Fruit fly (Drosophila melanogaster) whole organism, embryonic: ENCODE data around the gene CG8034.
A peak's percentile ranks its signal among the peaks of the same experiment; 100 is the strongest.

Experiments used
- BtbVII ChIP-seq: fragments of 200-800 bp; sonication (Bioruptor generic); optimal IDR thresholded peaks from 3 replicates; lab custom pipeline; 2017; ENCODE audit warnings: missing biosample characterization, mild to moderate bottlenecking, missing genetic modification characterization
- CG10366 ChIP-seq: fragments of 200-800 bp; sonication (Bioruptor generic); IDR thresholded peaks from 2 replicates; pipeline ENCODE4 v1.3.6; 2022; ENCODE audit warnings: missing biosample characterization, missing genetic modification characterization
- CG12744 ChIP-seq: fragments of 200-800 bp; sonication (Bioruptor generic); optimal IDR thresholded peaks from 2 replicates; lab custom pipeline; 2016; ENCODE audit warnings: missing biosample characterization, missing genetic modification characterization
- CG13894 ChIP-seq: fragments of 200-800 bp; sonication (Bioruptor generic); optimal IDR thresholded peaks from 3 replicates; lab custom pipeline; 2018; ENCODE audit warnings: missing biosample characterization, mild to moderate bottlenecking, missing genetic modification characterization, moderate library complexity
- CG14860 ChIP-seq: fragments of 200-800 bp; sonication (Bioruptor generic); IDR thresholded peaks from 3 replicates; pipeline ENCODE4 v1.3.6; 2022; ENCODE audit warnings: missing biosample characterization, missing genetic modification characterization; ENCODE audit not compliant: partially characterized antibody
- CG14965 ChIP-seq: fragments of 200-800 bp; sonication (Bioruptor generic); optimal IDR thresholded peaks from 2 replicates; lab custom pipeline; 2016; ENCODE audit warnings: missing biosample characterization, missing genetic modification characterization, borderline replicate concordance
- CG16815 ChIP-seq: fragments of 200-800 bp; sonication (Bioruptor generic); optimal IDR thresholded peaks from 3 replicates; lab custom pipeline; 2017; ENCODE audit warnings: missing biosample characterization, mild to moderate bottlenecking, missing genetic modification characterization
- CG18011 ChIP-seq: fragments of 200-800 bp; sonication (Bioruptor generic); optimal IDR thresholded peaks from 2 replicates; lab custom pipeline; 2017; ENCODE audit warnings: missing biosample characterization, missing genetic modification characterization, mild to moderate bottlenecking, moderate library complexity, missing genotype
- CG2116 ChIP-seq: fragments of 200-800 bp; sonication (Bioruptor generic); optimal IDR thresholded peaks from 3 replicates; lab custom pipeline; 2018; ENCODE audit warnings: missing biosample characterization, mild to moderate bottlenecking, missing genetic modification characterization
- CG2120 ChIP-seq: fragments of 200-800 bp; sonication (Bioruptor generic); optimal IDR thresholded peaks from 3 replicates; lab custom pipeline; 2016; ENCODE audit warnings: missing biosample characterization, missing genetic modification characterization
- CG31224 ChIP-seq: fragments of 200-800 bp; sonication (Bioruptor generic); IDR thresholded peaks from 2 replicates; pipeline ENCODE4 v1.3.6; 2022; ENCODE audit warnings: missing biosample characterization, missing genetic modification characterization
- CG32772 ChIP-seq: fragments of 200-800 bp; sonication (Bioruptor generic); IDR thresholded peaks from 2 replicates; pipeline ENCODE4 v1.3.6; 2022; ENCODE audit warnings: missing biosample characterization, missing genetic modification characterization
- CG3726 ChIP-seq: fragments of 200-800 bp; sonication (Bioruptor generic); IDR thresholded peaks from 3 replicates; pipeline ENCODE4, ENCODE4 v1.3.6; 2022; ENCODE audit warnings: missing biosample characterization, missing genetic modification characterization
- CG4730 ChIP-seq: fragments of 200-800 bp; sonication (Bioruptor generic); IDR thresholded peaks from 2 replicates; pipeline ENCODE4 v1.3.6; 2022; ENCODE audit warnings: missing biosample characterization, missing genetic modification characterization
- CG7357 ChIP-seq: fragments of 200-800 bp; sonication (Bioruptor generic); IDR thresholded peaks from 3 replicates; pipeline ENCODE4 v1.3.6; 2022; ENCODE audit warnings: missing biosample characterization, missing genetic modification characterization
- CG8089 ChIP-seq: fragments of 200-800 bp; sonication (Bioruptor generic); optimal IDR thresholded peaks from 3 replicates; lab custom pipeline; 2016; ENCODE audit warnings: missing biosample characterization, missing genetic modification characterization
- CG8281 ChIP-seq: fragments of 200-800 bp; sonication (Bioruptor generic); optimal IDR thresholded peaks from 2 replicates; lab custom pipeline; 2018; ENCODE audit warnings: missing biosample characterization, mild to moderate bottlenecking, missing genetic modification characterization, moderate library complexity
- CG8765 ChIP-seq: fragments of 200-800 bp; sonication (Bioruptor generic); IDR thresholded peaks from 2 replicates; pipeline ENCODE4 v1.3.6; 2022; ENCODE audit warnings: missing biosample characterization, missing genetic modification characterization
- Chrac-16 ChIP-seq: fragments of 200-800 bp; sonication (Bioruptor generic); optimal IDR thresholded peaks from 3 replicates; lab custom pipeline; 2016; ENCODE audit warnings: missing biosample characterization, missing genetic modification characterization
- Dbx ChIP-seq: fragments of 200-800 bp; sonication (Bioruptor generic); IDR thresholded peaks from 3 replicates; pipeline ENCODE4 v1.3.6; 2022; ENCODE audit warnings: missing biosample characterization, missing genetic modification characterization
- Jarid2 ChIP-seq: fragments of 200-800 bp; sonication (Bioruptor generic); optimal IDR thresholded peaks from 3 replicates; lab custom pipeline; 2017; ENCODE audit warnings: mild to moderate bottlenecking, missing biosample characterization, missing genetic modification reagents, missing genetic modification characterization
- MBD-R2 ChIP-seq: fragments of 200-800 bp; sonication (Bioruptor generic); IDR thresholded peaks from 2 replicates; pipeline ENCODE4 v1.3.6; 2022; ENCODE audit warnings: missing biosample characterization, missing genetic modification characterization
- Max ChIP-seq: fragments of 200-800 bp; sonication (Bioruptor generic); optimal IDR thresholded peaks from 2 replicates; lab custom pipeline; 2016; ENCODE audit warnings: missing biosample characterization, mild to moderate bottlenecking, missing genetic modification characterization
- Mes4 ChIP-seq: fragments of 200-800 bp; sonication (Bioruptor generic); optimal IDR thresholded peaks from 2 replicates; lab custom pipeline; 2016; ENCODE audit warnings: missing biosample characterization, missing genetic modification characterization
- Mrtf ChIP-seq: fragments of 200-800 bp; sonication (Bioruptor generic); IDR thresholded peaks from 3 replicates; pipeline ENCODE4 v1.3.6; 2022; ENCODE audit warnings: missing biosample characterization, missing genetic modification characterization
- Nf-YA ChIP-seq: fragments of 200-800 bp; sonication (Bioruptor generic); IDR thresholded peaks from 2 replicates; pipeline ENCODE4 v1.3.6; 2022; ENCODE audit warnings: missing biosample characterization, missing genetic modification characterization
- Nf-YB ChIP-seq: fragments of 200-800 bp; sonication (Bioruptor generic); optimal IDR thresholded peaks from 3 replicates; lab custom pipeline; 2019; ENCODE audit warnings: missing biosample characterization, mild to moderate bottlenecking, missing genetic modification characterization, moderate library complexity
- Taf1 ChIP-seq: fragments of 200-800 bp; sonication (Bioruptor generic); IDR thresholded peaks from 2 replicates; pipeline ENCODE4 v1.3.6; 2022; ENCODE audit warnings: missing biosample characterization, missing genetic modification characterization
- Xrp1 ChIP-seq: fragments of 200-800 bp; sonication (Bioruptor generic); IDR thresholded peaks from 2 replicates; pipeline ENCODE4 v1.3.6; 2022; ENCODE audit warnings: missing biosample characterization, missing genetic modification characterization
- bab2 ChIP-seq: fragments of 200-800 bp; sonication (Bioruptor generic); optimal IDR thresholded peaks from 2 replicates; lab custom pipeline; 2016; ENCODE audit warnings: missing biosample characterization, missing genetic modification characterization
- cato ChIP-seq: fragments of 200-800 bp; sonication (Bioruptor generic); optimal IDR thresholded peaks from 2 replicates; lab custom pipeline; 2016; ENCODE audit warnings: missing biosample characterization, missing genetic modification characterization, borderline replicate concordance
- dati ChIP-seq: fragments of 200-800 bp; sonication (Bioruptor generic); IDR thresholded peaks from 2 replicates; pipeline ENCODE4 v1.3.6; 2022; ENCODE audit warnings: missing biosample characterization, missing genetic modification characterization
- disco-r ChIP-seq: fragments of 200-800 bp; sonication (Bioruptor generic); optimal IDR thresholded peaks from 2 replicates; lab custom pipeline; 2016; ENCODE audit warnings: missing biosample characterization, missing genetic modification characterization
- dm ChIP-seq: fragments of 200-800 bp; sonication (Bioruptor generic); optimal IDR thresholded peaks from 3 replicates; lab custom pipeline; 2016; ENCODE audit warnings: missing biosample characterization, missing genetic modification characterization
- dpn ChIP-seq, 2 experiments: fragments of 200-800 bp; sonication (Bioruptor generic); optimal IDR thresholded peaks; 3 replicates each; lab custom pipeline; 2016; ENCODE audit warnings: missing biosample characterization in 2 of 2, missing genetic modification characterization in 2 of 2
- fd64A ChIP-seq: fragments of 200-800 bp; sonication (Bioruptor generic); optimal IDR thresholded peaks from 3 replicates; lab custom pipeline; 2018; ENCODE audit warnings: missing biosample characterization, mild to moderate bottlenecking, missing genetic modification characterization
- fd96Cb ChIP-seq: fragments of 200-800 bp; sonication (Bioruptor generic); optimal IDR thresholded peaks from 2 replicates; lab custom pipeline; 2018; ENCODE audit warnings: missing biosample characterization, mild to moderate bottlenecking, missing genetic modification characterization, moderate library complexity
- gce ChIP-seq: fragments of 200-800 bp; sonication (Bioruptor generic); IDR thresholded peaks from 3 replicates; pipeline ENCODE4 v1.3.6; 2022; ENCODE audit warnings: missing biosample characterization, missing genetic modification characterization
- grn ChIP-seq: fragments of 200-800 bp; sonication (Bioruptor generic); optimal IDR thresholded peaks from 3 replicates; lab custom pipeline; 2017; ENCODE audit warnings: missing biosample characterization, missing genetic modification characterization
- ind ChIP-seq: fragments of 200-800 bp; sonication (Bioruptor generic); optimal IDR thresholded peaks from 3 replicates; lab custom pipeline; 2016; ENCODE audit warnings: missing biosample characterization, missing genetic modification characterization
- jing ChIP-seq: fragments of 200-800 bp; sonication (Bioruptor generic); optimal IDR thresholded peaks from 2 replicates; lab custom pipeline; 2018; ENCODE audit warnings: missing biosample characterization, mild to moderate bottlenecking, missing genetic modification characterization
- nerfin-2 ChIP-seq: fragments of 200-800 bp; sonication (Bioruptor generic); IDR thresholded peaks from 2 replicates; pipeline ENCODE4 v1.3.6; 2022; ENCODE audit warnings: missing biosample characterization, missing genetic modification characterization; ENCODE audit not compliant: partially characterized antibody
- nmo ChIP-seq: fragments of 200-800 bp; sonication (Bioruptor generic); optimal IDR thresholded peaks from 2 replicates; lab custom pipeline; 2018; ENCODE audit warnings: missing biosample characterization, mild to moderate bottlenecking, missing genetic modification characterization, moderate library complexity
- pum ChIP-seq: fragments of 200-800 bp; sonication (Bioruptor generic); optimal IDR thresholded peaks from 2 replicates; lab custom pipeline; 2016; ENCODE audit warnings: missing biosample characterization, missing genetic modification characterization
- sim ChIP-seq: fragments of 200-800 bp; sonication (Bioruptor generic); IDR thresholded peaks from 2 replicates; pipeline ENCODE4 v1.3.6; 2022; ENCODE audit warnings: missing biosample characterization, missing genetic modification characterization
- sqz ChIP-seq: fragments of 200-800 bp; sonication (Bioruptor generic); optimal IDR thresholded peaks from 3 replicates; lab custom pipeline; 2018; ENCODE audit warnings: missing biosample characterization, mild to moderate bottlenecking, missing genetic modification characterization
- tap ChIP-seq: fragments of 200-800 bp; optimal IDR thresholded peaks from 3 replicates; lab custom pipeline; 2019; ENCODE audit warnings: missing biosample characterization, mild to moderate bottlenecking, missing genetic modification characterization, moderate library complexity
- usp ChIP-seq: fragments of >200 bp; optimal IDR thresholded peaks from 2 replicates; lab custom pipeline; 2017; ENCODE audit warnings: missing biosample characterization, missing genetic modification characterization
- wor ChIP-seq: fragments of 200-800 bp; sonication (Bioruptor generic); IDR thresholded peaks from 2 replicates; pipeline ENCODE4 v1.3.6; 2022; ENCODE audit warnings: missing biosample characterization, missing genetic modification characterization

Gene CG8034

DNA sequence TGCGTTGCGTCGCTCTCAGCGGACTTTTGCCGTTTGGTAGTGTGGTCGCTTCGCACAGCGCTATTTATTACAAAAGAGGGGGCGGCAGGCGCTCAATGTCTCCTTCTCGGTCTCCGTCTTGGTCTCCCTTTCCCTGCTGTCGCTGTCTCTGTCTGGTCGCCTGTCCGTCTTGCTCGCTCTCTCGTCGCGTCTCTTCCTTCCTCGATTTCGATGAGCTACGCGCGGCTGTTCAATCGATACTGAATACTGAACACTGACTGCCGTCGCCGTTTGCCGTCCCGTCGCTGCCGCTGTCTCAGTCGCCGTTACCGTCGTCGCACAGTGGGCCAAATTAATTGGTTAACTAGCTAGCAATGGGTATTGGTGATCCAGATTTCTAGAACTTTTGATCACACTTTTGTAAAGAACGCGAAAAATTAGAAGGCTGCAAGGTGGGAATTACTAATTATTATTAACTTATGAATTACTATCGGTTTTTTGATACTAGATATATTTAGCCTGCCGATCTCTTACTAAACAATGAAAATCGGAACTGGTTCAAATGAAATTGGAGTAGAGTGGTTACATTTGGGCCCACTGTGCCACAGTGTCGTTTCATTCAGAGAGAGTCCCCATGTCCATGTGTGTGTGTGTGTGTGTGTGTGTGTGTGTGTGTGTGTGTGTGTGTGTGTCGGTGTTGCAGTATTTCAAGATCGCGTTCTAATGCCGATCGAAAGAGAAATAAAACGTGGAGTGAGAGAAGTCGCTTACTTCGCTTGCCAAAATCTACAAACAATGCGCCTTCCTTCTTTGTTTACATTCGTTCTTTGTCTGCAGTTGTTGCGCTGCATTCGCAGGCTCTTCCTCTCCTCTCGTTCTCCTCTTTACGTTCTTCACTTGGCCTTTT is at the start of gene CG8034 (continued):
- peak; percentile 97 for TF ChIP-seq Chrac-16 (GFP tag; lab: Kevin White, UChicago)
- TF ChIP-seq nerfin-2 (GFP tag; lab: Robert Waterston, UW) = peak; percentile 51; the same call in 1 of the 2 replicates
- peak; percentile 94 for TF ChIP-seq pum (GFP tag; lab: Kevin White, UChicago)
- peak; percentile 73; the same call in 1 of the 3 replicates for TF ChIP-seq gce (GFP tag; lab: Robert Waterston, UW)
- TF ChIP-seq CG31224 (GFP tag; lab: Robert Waterston, UW) = peak; percentile 92
- peak; percentile 90 for TF ChIP-seq CG3726 (GFP tag; lab: Robert Waterston, UW)
- TF ChIP-seq jing (GFP tag; lab: Kevin White, UChicago) = peak; percentile 93
- peak; percentile 93 for TF ChIP-seq CG32772 (GFP tag; lab: Robert Waterston, UW)
- peak; percentile 96 for TF ChIP-seq fd96Cb (tag; lab: Kevin White, UChicago)
- TF ChIP-seq CG8089 (GFP tag; lab: Kevin White, UChicago) = peak; percentile 92
- TF ChIP-seq CG7357 (GFP tag; lab: Robert Waterston, UW) = peak; percentile 92
- peak; percentile 95 for TF ChIP-seq CG13894 (tag; lab: Kevin White, UChicago)
- 0 out of 2 replicates have a peak, but pooled peaks have one; percentile 65 for TF ChIP-seq dati (GFP tag; lab: Robert Waterston, UW)
- peak; percentile 98 for TF ChIP-seq CG16815 (GFP tag; lab: Kevin White, UChicago)
- peak; percentile 98 for TF ChIP-seq CG2120
- peak; percentile 86 for TF ChIP-seq Nf-YB (GFP tag; lab: Kevin White, UChicago)
- peak; percentile 91 for TF ChIP-seq Mrtf (GFP tag; lab: Robert Waterston, UW)
- TF ChIP-seq CG12744 (GFP tag; lab: Kevin White, UChicago) = peak; percentile 96
- peak; percentile 95 for TF ChIP-seq Mes4
- peak; percentile 94 for TF ChIP-seq Jarid2 (GFP tag; lab: Kevin White, UChicago)
- peak; percentile 96 for TF ChIP-seq Xrp1 (GFP tag; lab: Robert Waterston, UW)
- peak; percentile 95 for TF ChIP-seq Dbx (GFP tag; lab: Robert Waterston, UW)
- TF ChIP-seq CG4730 (GFP tag; lab: Robert Waterston, UW) = peak; percentile 90
- TF ChIP-seq MBD-R2 (GFP tag; lab: Robert Waterston, UW) = peak; percentile 84
- TF ChIP-seq disco-r (GFP tag; lab: Kevin White, UChicago) = peak; percentile 89
- peak; percentile 90 for TF ChIP-seq sim (GFP tag; lab: Robert Waterston, UW)
- TF ChIP-seq Taf1 (GFP tag; lab: Robert Waterston, UW) = peak; percentile 89
- TF ChIP-seq CG14965 = peak; percentile 46
- peak; percentile 97 for TF ChIP-seq dpn (GFP tag; optimal IDR thresholded peaks at IDR 0.05; lab: Kevin White, UChicago)
- peak; percentile 95 for TF ChIP-seq sqz (GFP tag; lab: Kevin White, UChicago)
- TF ChIP-seq fd64A (GFP tag; lab: Kevin White, UChicago) = peak; percentile 88
- TF ChIP-seq CG8281 (tag; lab: Kevin White, UChicago) = peak; percentile 89
- TF ChIP-seq CG10366 (GFP tag; lab: Robert Waterston, UW) = peak; percentile 92
- peak; percentile 93 for TF ChIP-seq tap (tag; lab: Kevin White, UChicago)
- peak; percentile 92 for TF ChIP-seq CG8765 (GFP tag; lab: Robert Waterston, UW)
- no peak for TF ChIP-seq CG14860 (GFP tag; lab: Robert Waterston, UW)
- peak; percentile 62 for TF ChIP-seq grn (GFP tag; lab: Kevin White, UChicago)
- peak; percentile 83 for TF ChIP-seq CG18011 (GFP tag; lab: Kevin White, UChicago)
- peak; percentile 93 for TF ChIP-seq Max (GFP tag; lab: Kevin White, UChicago)
- peak; percentile 95 for TF ChIP-seq bab2 (GFP tag; lab: Kevin White, UChicago)
- peak; percentile 83 for TF ChIP-seq CG2116 (GFP tag; lab: Kevin White, UChicago)
- peak; percentile 97 for TF ChIP-seq ind (GFP tag; lab: Kevin White, UChicago)
- TF ChIP-seq nmo (GFP tag; lab: Kevin White, UChicago) = peak; percentile 99
- peak; percentile 96 for TF ChIP-seq BtbVII (GFP tag; lab: Kevin White, UChicago)
- peak; percentile 88 for TF ChIP-seq wor (GFP tag; lab: Robert Waterston, UW)
- TF ChIP-seq cato (GFP tag; lab: Kevin White, UChicago) = peak; percentile 91
- TF ChIP-seq Nf-YA (GFP tag; lab: Robert Waterston, UW) = peak; percentile 82
- peak; percentile 91 for TF ChIP-seq dm (GFP tag; lab: Kevin White, UChicago)
- no peak for TF ChIP-seq usp
